Worm (Caenorhabditis elegans) whole organism, early embryonic: ENCODE measurements around the gene F46C5.6.

ENCODE experiments used
- ama-1 ChIP-seq: fragments of 150-350 bp; optimal IDR thresholded peaks from 2 replicates; lab custom pipeline; 2014
- ets-7 ChIP-seq: sonication (generic microtip); optimal IDR thresholded peaks from 2 replicates; lab custom pipeline; 2016; ENCODE audit warnings: missing genotype, missing genetic modification characterization, missing compliant biosample characterization
- tbx-37 ChIP-seq: fragments of 200-800 bp; sonication (Bioruptor generic); conservative IDR thresholded peaks from 2 replicates; pipeline ENCODE4 v1.3.6; 2022; ENCODE audit warnings: missing genetic modification reagents, missing genetic modification characterization, missing compliant biosample characterization

DNA sequence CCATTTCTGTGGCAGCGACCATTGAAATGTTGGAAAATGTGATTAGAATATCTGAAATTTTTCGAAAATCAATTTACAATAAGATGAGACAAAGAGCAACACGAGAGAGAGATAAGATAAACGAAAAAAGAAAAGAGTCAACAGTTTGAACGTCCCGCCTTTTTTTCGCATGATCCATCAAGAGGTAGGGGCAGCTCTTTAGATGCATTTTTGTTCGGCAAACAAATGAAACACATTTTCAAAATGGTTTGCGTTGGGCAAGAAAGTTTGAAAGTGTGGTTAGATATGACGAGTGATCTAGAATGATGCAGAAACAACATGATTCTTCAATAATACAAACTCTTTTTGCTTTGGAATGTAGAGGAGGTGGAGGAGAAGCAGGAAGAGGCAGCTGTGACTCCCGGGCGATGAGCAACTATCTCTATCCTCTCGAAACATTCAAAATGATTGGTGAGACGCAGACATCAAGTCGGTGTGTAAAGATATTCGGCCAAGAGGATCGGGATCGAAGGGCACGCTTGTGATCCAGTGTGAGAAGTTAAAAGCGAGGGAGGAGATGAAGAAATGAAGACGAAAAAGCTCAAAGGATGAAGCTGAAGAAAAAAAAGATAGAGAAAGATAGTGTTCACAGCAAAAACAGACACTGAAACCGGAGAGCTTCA is at the start of gene F46C5.6:
- TF ChIP-seq ama-1 (lab: Kevin White, UChicago) = no peak
- no peak for TF ChIP-seq ets-7 (tag; lab: Kevin White, UChicago)
- no peak for TF ChIP-seq tbx-37 (GFP tag; lab: Robert Waterston, UW)
